Worm (Caenorhabditis elegans) whole organism, late embryonic: ENCODE measurements around the gene F53A9.6.

Experiments
- ceh-48 ChIP-seq: sonication (generic microtip); optimal IDR thresholded peaks from 2 replicates; lab custom pipeline; 2016; ENCODE audit warnings: missing genetic modification characterization, inconsistent platforms, missing compliant biosample characterization
- dmd-4 ChIP-seq: sonication (generic microtip); optimal IDR thresholded peaks from 2 replicates; lab custom pipeline; 2016; ENCODE audit warnings: borderline replicate concordance, missing genetic modification characterization, missing compliant biosample characterization
- elt-2 ChIP-seq: sonication (generic microtip); optimal IDR thresholded peaks from 2 replicates; lab custom pipeline; 2016; ENCODE audit warnings: missing genetic modification reagents, missing genetic modification characterization, missing compliant biosample characterization
- fkh-6 ChIP-seq: sonication (generic microtip); optimal IDR thresholded peaks from 2 replicates; lab custom pipeline; 2016; ENCODE audit warnings: missing genetic modification characterization, missing compliant biosample characterization
- gmeb-2 ChIP-seq: sonication (generic microtip); optimal IDR thresholded peaks from 2 replicates; lab custom pipeline; 2016; ENCODE audit warnings: missing genetic modification characterization, inconsistent platforms, missing compliant biosample characterization
- lim-6 ChIP-seq: sonication (generic microtip); optimal IDR thresholded peaks from 2 replicates; lab custom pipeline; 2016; ENCODE audit warnings: missing genetic modification characterization, missing compliant biosample characterization
- nhr-11 ChIP-seq: fragments of 150-350 bp; optimal IDR thresholded peaks from 2 replicates; lab custom pipeline; 2014; ENCODE audit warnings: missing biosample characterization, missing genetic modification characterization
- pag-3 ChIP-seq: sonication (generic microtip); optimal IDR thresholded peaks from 2 replicates; lab custom pipeline; 2016; ENCODE audit warnings: missing compliant biosample characterization, missing genetic modification characterization, borderline replicate concordance
- pha-2 ChIP-seq: sonication (generic microtip); optimal IDR thresholded peaks from 2 replicates; lab custom pipeline; 2017; ENCODE audit warnings: mild to moderate bottlenecking, missing genetic modification characterization, missing compliant biosample characterization
- pha-4 ChIP-seq: fragments of 150-350 bp; optimal IDR thresholded peaks from 2 replicates; lab custom pipeline; 2018; ENCODE audit warnings: missing biosample characterization, missing genetic modification reagents, missing genetic modification characterization
- pqm-1 ChIP-seq: sonication (generic microtip); optimal IDR thresholded peaks from 2 replicates; lab custom pipeline; 2016; ENCODE audit warnings: missing genetic modification characterization, missing compliant biosample characterization
- ztf-16 ChIP-seq: sonication (generic microtip); optimal IDR thresholded peaks from 2 replicates; lab custom pipeline; 2017; ENCODE audit warnings: missing genetic modification characterization, missing compliant biosample characterization

- TF ChIP-seq fkh-6 (no peak), pha-4 (no peak), nhr-11 (tag; lab: Kevin White, UChicago) (no peak), ceh-48 (tag; lab: Kevin White, UChicago) (no peak), pag-3 (tag; lab: Kevin White, UChicago) (no peak), gmeb-2 (tag; lab: Kevin White, UChicago) (no peak), lim-6 (tag; lab: Kevin White, UChicago) (no peak), pqm-1 (tag; lab: Kevin White, UChicago) (no peak), pha-2 (tag; lab: Kevin White, UChicago) (no peak), dmd-4 (no peak), elt-2 (tag; lab: Kevin White, UChicago) (no peak), ztf-16 (no peak)
Observed at ce11 chrX:8754285-8754795, 40.7 kb upstream of the F53A9.6 start.
